Worm (Caenorhabditis elegans) whole organism, L4 larva: Measurements from ENCODE around the gene D1014.6.

Experiments used
- D1046.2 ChIP-seq: fragments of 200-800 bp; sonication (Bioruptor generic); IDR thresholded peaks from 2 replicates; pipeline ENCODE4 v1.3.6; 2022; ENCODE audit warnings: missing genetic modification characterization, missing compliant biosample characterization
- F10B5.3 ChIP-seq: sonication (generic microtip); optimal IDR thresholded peaks from 2 replicates; lab custom pipeline; 2016; ENCODE audit warnings: mild to moderate bottlenecking, missing genetic modification characterization, missing compliant biosample characterization
- F49E8.2 ChIP-seq: sonication (generic microtip); optimal IDR thresholded peaks from 2 replicates; lab custom pipeline; 2016; ENCODE audit warnings: missing compliant biosample characterization, mild to moderate bottlenecking, missing genetic modification characterization, borderline replicate concordance
- T20F7.1 ChIP-seq: fragments of 200-800 bp; sonication (Bioruptor generic); optimal IDR thresholded peaks from 2 replicates; lab custom pipeline; 2018; ENCODE audit warnings: mild to moderate bottlenecking, missing genetic modification characterization, missing compliant biosample characterization
- T26A8.4 ChIP-seq: fragments of 200-800 bp; sonication (Bioruptor generic); IDR thresholded peaks from 2 replicates; pipeline ENCODE4 v1.3.6; 2022; ENCODE audit warnings: missing genetic modification characterization, missing compliant biosample characterization
- Y105C5A.15 ChIP-seq: fragments of 200-800 bp; sonication (Bioruptor generic); IDR thresholded peaks from 2 replicates; pipeline ENCODE4 v1.3.6; 2022; ENCODE audit warnings: missing genetic modification characterization, missing compliant biosample characterization
- Y5F2A.4 ChIP-seq: fragments of 200-800 bp; sonication (Bioruptor generic); optimal IDR thresholded peaks from 2 replicates; lab custom pipeline; 2018; ENCODE audit warnings: mild to moderate bottlenecking, missing genetic modification characterization, missing compliant biosample characterization
- Y75B8A.6 ChIP-seq: fragments of 200-800 bp; sonication (Bioruptor generic); IDR thresholded peaks from 2 replicates; pipeline ENCODE4 v1.3.6; 2022; ENCODE audit warnings: missing genetic modification reagents, missing genetic modification characterization, missing compliant biosample characterization
- ama-1 ChIP-seq: fragments of 150-350 bp; optimal IDR thresholded peaks from 2 replicates; lab custom pipeline; 2014; ENCODE audit warnings: inconsistent platforms, mixed read lengths
- ceh-20 ChIP-seq: fragments of 200-800 bp; sonication (Bioruptor generic); IDR thresholded peaks from 2 replicates; pipeline ENCODE4 v1.3.6; 2022; ENCODE audit warnings: missing genetic modification reagents, missing genetic modification characterization, missing compliant biosample characterization
- ces-1 ChIP-seq: fragments of 150-350 bp; sonication (generic microtip); optimal IDR thresholded peaks from 4 replicates; lab custom pipeline; 2014; ENCODE audit warnings: missing biosample characterization, missing genetic modification reagents, missing genetic modification characterization
- cey-2 ChIP-seq: sonication (generic microtip); optimal IDR thresholded peaks from 3 replicates; lab custom pipeline; 2017; ENCODE audit warnings: missing genetic modification characterization, mild to moderate bottlenecking, missing compliant biosample characterization, antibody characterized with exemption, borderline replicate concordance; ENCODE audit not compliant: insufficient read depth
- daf-12 ChIP-seq: fragments of 150-350 bp; optimal IDR thresholded peaks from 2 replicates; lab custom pipeline; 2014; ENCODE audit warnings: missing biosample characterization, missing genetic modification reagents, missing genetic modification characterization
- daf-16 ChIP-seq, 3 experiments: sonication (generic microtip); optimal IDR thresholded peaks; 2 replicates each; lab custom pipeline; 2016 to 2017; ENCODE audit warnings: missing genetic modification characterization in 3 of 3, missing genetic modification reagents in 3 of 3, mild to moderate bottlenecking in 2 of 3, missing compliant biosample characterization in 2 of 3, missing biosample characterization in 1 of 3, moderate library complexity in 1 of 3
- dpl-1 ChIP-seq: fragments of 150-350 bp; optimal IDR thresholded peaks from 2 replicates; lab custom pipeline; 2014; ENCODE audit warnings: missing biosample characterization, missing genetic modification reagents, missing genetic modification characterization
- dve-1 ChIP-seq: sonication (generic microtip); optimal IDR thresholded peaks from 2 replicates; lab custom pipeline; 2017; ENCODE audit warnings: antibody characterized with exemption, mild to moderate bottlenecking, missing genetic modification characterization, missing compliant biosample characterization; ENCODE audit not compliant: insufficient read depth
- fkh-10 ChIP-seq: fragments of 150-350 bp; optimal IDR thresholded peaks from 2 replicates; lab custom pipeline; 2014; ENCODE audit warnings: missing biosample characterization, missing genetic modification reagents, missing genetic modification characterization
- gei-8 ChIP-seq: fragments of 200-800 bp; sonication (Bioruptor generic); optimal IDR thresholded peaks from 2 replicates; lab custom pipeline; 2018; ENCODE audit warnings: mild to moderate bottlenecking, missing genetic modification characterization, missing compliant biosample characterization
- hif-1 ChIP-seq, 2 experiments: sonication (generic microtip); optimal IDR thresholded peaks; 2 replicates each; lab custom pipeline; 2016 to 2017; ENCODE audit warnings: missing compliant biosample characterization in 2 of 2, missing genetic modification characterization in 2 of 2, missing genetic modification reagents in 2 of 2, missing genotype in 2 of 2, mild to moderate bottlenecking in 1 of 2
- hlh-30 ChIP-seq: sonication (generic microtip); optimal IDR thresholded peaks from 2 replicates; lab custom pipeline; 2017; ENCODE audit warnings: antibody characterized with exemption, mild to moderate bottlenecking, missing genetic modification characterization, missing compliant biosample characterization; ENCODE audit not compliant: insufficient read depth
- lin-13 ChIP-seq: fragments of 150-350 bp; optimal IDR thresholded peaks from 2 replicates; lab custom pipeline; 2014; ENCODE audit warnings: missing biosample characterization, missing genetic modification reagents, missing genetic modification characterization
- lin-29 ChIP-seq: fragments of 200-800 bp; sonication (Bioruptor generic); IDR thresholded peaks from 2 replicates; pipeline ENCODE4 v1.3.6; 2022; ENCODE audit warnings: missing genetic modification reagents, missing genetic modification characterization, missing compliant biosample characterization
- lin-38 ChIP-seq: fragments of 200-800 bp; sonication (Bioruptor generic); IDR thresholded peaks from 2 replicates; pipeline ENCODE4 v1.3.6; 2022; ENCODE audit warnings: missing genetic modification reagents, missing genetic modification characterization, missing compliant biosample characterization
- lir-3 ChIP-seq: sonication (generic microtip); optimal IDR thresholded peaks from 2 replicates; lab custom pipeline; 2016; ENCODE audit warnings: mild to moderate bottlenecking, missing genetic modification characterization, missing compliant biosample characterization
- nhr-10 ChIP-seq: fragments of 150-350 bp; optimal IDR thresholded peaks from 2 replicates; lab custom pipeline; 2014; ENCODE audit warnings: missing biosample characterization, missing genetic modification characterization
- nhr-28 ChIP-seq: fragments of 150-350 bp; optimal IDR thresholded peaks from 2 replicates; lab custom pipeline; 2014; ENCODE audit warnings: missing biosample characterization, missing genetic modification characterization
- nhr-42 ChIP-seq: fragments of 200-800 bp; sonication (Bioruptor generic); IDR thresholded peaks from 2 replicates; pipeline ENCODE4 v1.3.6; 2022; ENCODE audit warnings: missing genetic modification characterization, missing compliant biosample characterization
- nhr-48 ChIP-seq: sonication (generic microtip); optimal IDR thresholded peaks from 2 replicates; lab custom pipeline; 2016; ENCODE audit warnings: mild to moderate bottlenecking, missing genetic modification characterization, missing compliant biosample characterization
- pha-4 ChIP-seq, 2 experiments: fragments of 150-350 bp in 1 of 2; fragments of 200-800 bp in 1 of 2; sonication (Bioruptor generic) in 1 of 2; IDR thresholded peaks in 1 of 2; optimal IDR thresholded peaks in 1 of 2; 2 replicates each; pipeline versions ENCODE4 v1.3.6 to Lab custom; 2014 to 2022; ENCODE audit warnings: missing genetic modification characterization in 2 of 2, missing genetic modification reagents in 2 of 2, missing biosample characterization in 1 of 2, missing compliant biosample characterization in 1 of 2
- rbr-2 ChIP-seq: sonication (generic microtip); optimal IDR thresholded peaks from 2 replicates; lab custom pipeline; 2016; ENCODE audit warnings: missing genotype, missing genetic modification characterization, missing compliant biosample characterization
- skn-1 ChIP-seq: fragments of 150-350 bp; optimal IDR thresholded peaks from 2 replicates; lab custom pipeline; 2014; ENCODE audit warnings: missing biosample characterization, missing genetic modification characterization
- snpc-1.2 ChIP-seq: fragments of 200-800 bp; sonication (Bioruptor generic); IDR thresholded peaks from 2 replicates; pipeline ENCODE4 v1.3.6; 2022; ENCODE audit warnings: missing genetic modification reagents, missing genetic modification characterization, missing compliant biosample characterization
- snpc-4 ChIP-seq: fragments of 150-350 bp; optimal IDR thresholded peaks from 2 replicates; lab custom pipeline; 2014; ENCODE audit warnings: missing biosample characterization, missing genetic modification characterization
- spr-3 ChIP-seq: fragments of 200-800 bp; sonication (Bioruptor generic); optimal IDR thresholded peaks from 2 replicates; lab custom pipeline; 2018; ENCODE audit warnings: mild to moderate bottlenecking, missing genetic modification characterization, missing compliant biosample characterization
- tag-97 ChIP-seq: fragments of 200-800 bp; sonication (Bioruptor generic); IDR thresholded peaks from 2 replicates; pipeline ENCODE4 v1.3.6; 2022; ENCODE audit warnings: missing genetic modification characterization, missing compliant biosample characterization
- unc-62 ChIP-seq, 3 experiments: fragments of 150-350 bp in 1 of 3; sonication (generic microtip); optimal IDR thresholded peaks in 2 of 3; peaks in 1 of 3; 1 replicate in 1 of 3; 2 replicates in 2 of 3; lab custom pipeline; 2014 to 2017; ENCODE audit warnings: missing biosample characterization in 3 of 3, missing genetic modification characterization in 3 of 3, missing genetic modification reagents in 3 of 3, missing genotype in 1 of 3
- zag-1 ChIP-seq: fragments of 150-350 bp; optimal IDR thresholded peaks from 2 replicates; lab custom pipeline; 2014; ENCODE audit warnings: missing biosample characterization, missing genetic modification characterization
- zfp-2 ChIP-seq: sonication (generic microtip); optimal IDR thresholded peaks from 2 replicates; lab custom pipeline; 2016; ENCODE audit warnings: mild to moderate bottlenecking, missing genetic modification characterization, missing compliant biosample characterization
- zfp-3 ChIP-seq: fragments of 200-800 bp; sonication (Bioruptor generic); conservative IDR thresholded peaks from 2 replicates; pipeline ENCODE4 v1.3.6; 2022; ENCODE audit warnings: missing genetic modification reagents, missing genetic modification characterization, missing compliant biosample characterization

Gene D1014.6

DNA sequence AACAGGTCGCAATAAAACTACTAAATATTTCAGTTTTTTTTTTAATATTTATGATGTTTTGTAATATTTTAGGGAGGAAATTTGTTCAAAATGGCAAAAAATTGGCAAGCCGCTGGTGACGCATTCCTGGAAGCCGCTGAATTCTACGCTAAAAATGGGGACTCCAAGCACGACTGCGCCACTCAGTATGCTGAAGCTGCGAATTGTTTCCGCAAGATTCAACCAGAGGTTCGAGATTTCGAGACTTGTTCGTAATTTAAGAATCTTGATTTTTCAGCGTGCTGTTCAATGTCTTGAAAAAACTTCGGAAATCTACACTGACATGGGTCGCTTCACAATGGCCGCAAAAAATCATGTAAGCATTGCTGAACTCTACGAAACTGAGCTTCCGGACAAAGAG, 10.7 kb downstream of the D1014.6 start:
- peak; percentile 3 for TF ChIP-seq ama-1 (lab: Kevin White, UChicago)
- 0 out of 2 replicates have a peak, but pooled peaks have one; percentile 17 for TF ChIP-seq lin-38 (GFP tag; lab: Robert Waterston, UW)
- TF ChIP-seq skn-1 (tag; lab: Kevin White, UChicago): no peak
- TF ChIP-seq ces-1: no peak
- TF ChIP-seq D1046.2 (GFP tag; lab: Robert Waterston, UW): no peak
- TF ChIP-seq zfp-3 (GFP tag; lab: Robert Waterston, UW): 0 out of 2 replicates have a peak, but pooled peaks have one; percentile 20
- no peak for TF ChIP-seq daf-12 (tag; lab: Kevin White, UChicago)
- peak; percentile 36; the same call in 1 of the 2 replicates for TF ChIP-seq T26A8.4
- TF ChIP-seq, all 104 proteins: peak for 4

DNA sequence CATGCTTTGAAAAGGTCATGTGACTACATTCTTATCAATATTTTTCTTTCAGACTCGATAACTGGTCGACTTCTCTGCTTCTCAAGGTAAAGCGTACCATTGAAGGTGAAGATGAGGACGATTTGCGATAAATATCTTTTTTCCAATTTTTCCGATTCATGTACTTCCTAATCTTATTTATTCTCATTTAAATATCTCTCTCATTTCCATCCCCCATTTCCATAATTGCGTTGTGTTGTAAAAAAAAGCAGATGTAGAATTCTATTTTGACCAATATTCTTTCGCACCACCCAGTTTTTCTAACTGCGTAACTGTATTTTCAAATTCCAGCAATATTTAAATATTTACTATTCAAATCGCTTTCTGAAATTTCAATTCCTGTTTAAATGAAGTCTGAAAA, 12.0 kb downstream of the D1014.6 start, which contains the start of gene D1014.4:
Gene D1014.4 (plus strand): TSS at position 301 of the 400 bp plus-strand sequence.
- TF ChIP-seq hlh-30 (peak; percentile 46), T20F7.1 (GFP tag; lab: Kevin White, UChicago) (no peak), nhr-42 (GFP tag; lab: Robert Waterston, UW) (no peak), lin-38 (GFP tag; lab: Robert Waterston, UW) (no peak), tag-97 (no peak), spr-3 (GFP tag; lab: Kevin White, UChicago) (no peak), lir-3 (tag; lab: Kevin White, UChicago) (no peak), daf-16 (GFP tag; optimal IDR thresholded peaks at IDR 0.05; lab: Kevin White, UChicago) (no peak), daf-16 (tag; optimal IDR thresholded peaks at IDR 0.05; lab: Kevin White, UChicago) (peak; percentile 67), ceh-20 (GFP tag; lab: Robert Waterston, UW) (no peak), zfp-3 (GFP tag; lab: Robert Waterston, UW) (no peak), dve-1 (tag; lab: Kevin White, UChicago) (peak; percentile 5), F49E8.2 (no peak)

ce11 chrV:8143605-8144004, 22.6 kb downstream of the D1014.6 start, which contains the start of gene D1014.2:
Gene D1014.2 (plus strand): TSS chrV:8143905.
- TF ChIP-seq skn-1 (tag; lab: Kevin White, UChicago): no peak
- no peak for TF ChIP-seq gei-8 (GFP tag; lab: Kevin White, UChicago)

DNA sequence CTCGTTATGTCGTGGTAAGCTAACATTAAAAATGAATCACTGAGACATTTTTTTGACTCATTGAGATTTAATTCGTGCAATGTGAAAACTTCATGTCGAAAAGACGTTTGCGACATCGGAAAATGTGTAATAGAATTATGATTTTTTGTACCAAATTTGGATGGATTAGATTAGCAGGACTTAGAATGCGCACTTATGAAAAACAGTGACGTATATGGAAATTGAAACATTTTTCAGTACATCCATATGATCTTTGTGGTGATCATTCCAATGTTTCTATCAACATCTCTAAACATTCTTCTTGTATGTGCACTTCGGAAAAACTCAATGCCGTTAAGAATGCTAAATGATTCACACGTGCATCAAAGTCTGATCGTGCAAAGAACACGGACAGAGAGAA, 23.5 kb downstream of the D1014.6 start:
- no peak for TF ChIP-seq nhr-10 (tag; lab: Kevin White, UChicago)
- no peak for TF ChIP-seq lin-29
- TF ChIP-seq F10B5.3: no peak
- peak in 1 of 2 experiments; percentile 95 for TF ChIP-seq unc-62 (GFP tag; optimal IDR thresholded peaks at IDR 0.05 in 1 of 2; lab: Kevin White, UChicago)
- no peak for TF ChIP-seq unc-62 (tag; optimal IDR thresholded peaks at IDR 0.05; lab: Kevin White, UChicago)
- TF ChIP-seq lir-3 (tag; lab: Kevin White, UChicago): no peak
- no peak for TF ChIP-seq nhr-42 (GFP tag; lab: Robert Waterston, UW)
- TF ChIP-seq dpl-1: no peak

DNA sequence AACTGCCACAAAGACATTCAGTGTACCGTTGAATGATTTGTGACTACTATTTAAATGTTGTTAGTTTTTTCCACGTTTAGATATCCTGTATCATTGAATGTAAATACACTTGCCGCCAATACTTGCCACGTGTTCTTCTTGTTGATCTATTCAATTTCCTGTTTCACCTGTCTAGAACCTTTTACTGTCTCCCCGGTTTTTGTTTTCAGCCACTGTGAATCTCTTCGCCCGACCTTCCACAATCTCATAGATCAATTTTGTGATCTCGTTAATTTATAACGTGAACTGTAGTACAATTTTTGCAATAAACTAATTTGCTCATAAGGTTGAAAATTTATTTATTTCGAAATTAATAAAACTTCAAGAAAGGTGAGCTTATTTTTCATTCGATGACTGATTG, 24.4 kb downstream of the D1014.6 start, which contains the start of gene D1014.13:
Gene D1014.13 (plus strand): TSS at position 301 of the 400 bp plus-strand sequence.
- no peak for TF ChIP-seq zfp-2 (tag; lab: Kevin White, UChicago)
- TF ChIP-seq unc-62 (GFP tag; optimal IDR thresholded peaks at IDR 0.05 in 1 of 2; lab: Kevin White, UChicago): peak in 1 of 2 experiments; percentile 74
- TF ChIP-seq unc-62 (tag; optimal IDR thresholded peaks at IDR 0.05; lab: Kevin White, UChicago): no peak

ce11 chrV:8155743-8156142, 34.8 kb downstream of the D1014.6 start:
- TF ChIP-seq Y105C5A.15 (no peak), Y5F2A.4 (no peak), lin-38 (GFP tag; lab: Robert Waterston, UW) (no peak), hif-1 (tag; optimal IDR thresholded peaks at IDR 0.05; lab: Kevin White, UChicago) (no peak), rbr-2 (no peak), nhr-42 (GFP tag; lab: Robert Waterston, UW) (no peak), pha-4 (GFP tag; IDR thresholded peaks at IDR 0.05; lab: Robert Waterston, UW) (no peak), pha-4 (tag; optimal IDR thresholded peaks at IDR 0.05; lab: Kevin White, UChicago) (no peak), Y75B8A.6 (GFP tag; lab: Robert Waterston, UW) (no peak), snpc-4 (tag; lab: Kevin White, UChicago) (no peak), zag-1 (no peak), nhr-28 (tag; lab: Kevin White, UChicago) (no peak), cey-2 (tag; lab: Kevin White, UChicago) (no peak), nhr-48 (no peak), tag-97 (no peak), lin-13 (GFP tag; lab: Kevin White, UChicago) (no peak), snpc-1.2 (no peak), lir-3 (tag; lab: Kevin White, UChicago) (no peak), fkh-10 (GFP tag; lab: Kevin White, UChicago) (no peak)
